Worm (Caenorhabditis elegans): ENCODE data around the gene F54D1.1.

The F54D1.1 gene

DNA sequence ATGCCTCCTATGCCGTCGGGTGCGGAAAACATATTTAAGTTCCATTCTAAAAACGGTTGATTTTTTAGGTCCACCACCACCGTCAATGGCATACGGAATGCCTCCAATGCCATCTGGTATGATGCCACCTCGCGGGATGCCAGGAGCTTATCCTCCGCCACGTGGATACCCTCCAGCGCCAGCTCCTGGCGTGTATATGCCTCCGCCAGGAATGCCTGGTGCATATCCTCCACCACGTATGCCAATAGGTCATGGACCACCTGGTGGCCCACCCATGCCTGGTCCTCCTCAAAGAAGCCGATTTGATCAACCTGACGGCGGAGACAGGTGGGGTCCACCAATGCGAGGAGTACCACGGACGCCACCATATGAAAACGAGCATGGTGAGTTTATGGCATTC is 49.8 kb downstream of the F54D1.1 start:
- TF ChIP-seq C06A6.2 (GFP tag; conservative IDR thresholded peaks at IDR 0.05) = no peak
- no peak for TF ChIP-seq somi-1 (GFP tag; optimal IDR thresholded peaks at IDR 0.05)
- TF ChIP-seq madf-8 (GFP tag; conservative IDR thresholded peaks at IDR 0.05) = no peak
- no peak for TF ChIP-seq athp-1 (tag; optimal IDR thresholded peaks at IDR 0.05)
- no peak for TF ChIP-seq lin-40 (tag; optimal IDR thresholded peaks at IDR 0.05)
- no peak for TF ChIP-seq nhr-179 (tag; optimal IDR thresholded peaks at IDR 0.05)
- TF ChIP-seq bed-2 (GFP tag; IDR thresholded peaks at IDR 0.05) = no peak
- TF ChIP-seq hrde-1 (tag; optimal IDR thresholded peaks at IDR 0.05; ENCODE audit: borderline replicate concordance) = no peak
- peak; percentile 18; the same call in 1 of the 2 replicates for TF ChIP-seq lin-26 (GFP tag; IDR thresholded peaks at IDR 0.05)
- 0 out of 2 replicates have a peak, but pooled peaks have one; percentile 53 for TF ChIP-seq ztf-28 (GFP tag; IDR thresholded peaks at IDR 0.05)
- peak; percentile 71 for TF ChIP-seq zfh-2 (GFP tag; conservative IDR thresholded peaks at IDR 0.05)
- TF ChIP-seq Y56A3A.18 (GFP tag; IDR thresholded peaks at IDR 0.05) = no peak
- no peak for TF ChIP-seq lir-1 (GFP tag; conservative IDR thresholded peaks at IDR 0.05)
- TF ChIP-seq dpl-1 (GFP tag; optimal IDR thresholded peaks at IDR 0.05) = no peak
- no peak for TF ChIP-seq ceh-58 (GFP tag; IDR thresholded peaks at IDR 0.05)
- TF ChIP-seq attf-6 (GFP tag; IDR thresholded peaks at IDR 0.05) = no peak
- no peak for TF ChIP-seq zim-3 (tag; optimal IDR thresholded peaks at IDR 0.05)
- no peak for TF ChIP-seq sdz-38 (tag; optimal IDR thresholded peaks at IDR 0.05)
- no peak for TF ChIP-seq B0019.2 (GFP tag; conservative IDR thresholded peaks at IDR 0.05)
- TF ChIP-seq snpc-1.3 (tag; optimal IDR thresholded peaks at IDR 0.05; ENCODE audit: insufficient read depth) = no peak
- TF ChIP-seq chd-7 (tag; optimal IDR thresholded peaks at IDR 0.05) = no peak
- no peak for TF ChIP-seq mxl-1 (tag; optimal IDR thresholded peaks at IDR 0.05)
- TF ChIP-seq F49E8.2 (tag; optimal IDR thresholded peaks at IDR 0.05; ENCODE audit: insufficient read depth) = no peak
- TF ChIP-seq gei-17 (GFP tag; optimal IDR thresholded peaks at IDR 0.05) = no peak
- no peak for TF ChIP-seq akir-1 (GFP tag; optimal IDR thresholded peaks at IDR 0.05)
- TF ChIP-seq F33H1.4 (GFP tag; IDR thresholded peaks at IDR 0.05) = no peak
